Fruit fly (Drosophila melanogaster): ENCODE results near the gene bab2.

dm6 chr3L:1203855-1204431 is 26.9 kb upstream of the bab2 start:
- TF ChIP-seq CG5204 (GFP tag; optimal IDR thresholded peaks at IDR 0.05) (no peak), Mnt (GFP tag; optimal IDR thresholded peaks at IDR 0.05) (no peak), ovo (GFP tag; optimal IDR thresholded peaks at IDR 0.05) (no peak), CG12768 (GFP tag; optimal IDR thresholded peaks at IDR 0.05) (no peak), CG14711 (tag; optimal IDR thresholded peaks at IDR 0.05) (no peak), CG1620 (GFP tag; optimal IDR thresholded peaks at IDR 0.05) (no peak), Clk (GFP tag; optimal IDR thresholded peaks at IDR 0.05) (no peak), CG33017 (tag; optimal IDR thresholded peaks at IDR 0.05) (no peak), bab1 (GFP tag; optimal IDR thresholded peaks at IDR 0.05) (no peak), Hr96 (GFP tag; optimal IDR thresholded peaks at IDR 0.05) (no peak), CG11617 (GFP tag; optimal IDR thresholded peaks at IDR 0.05) (no peak), CG7101 (tag; optimal IDR thresholded peaks at IDR 0.05) (no peak)
